Fruit fly (Drosophila melanogaster) whole organism, embryonic: ENCODE data around the gene Tre1.
A peak's percentile ranks its signal among the peaks of the same experiment; 100 is the strongest.

Experiments used
- Ada2b ChIP-seq: fragments of 200-800 bp; sonication (Bioruptor generic); IDR thresholded peaks from 2 replicates; pipeline ENCODE4 v1.3.6; 2022; ENCODE audit warnings: missing biosample characterization, missing genetic modification characterization
- Adf1 ChIP-seq: fragments of 200-800 bp; sonication (Bioruptor generic); IDR thresholded peaks from 2 replicates; pipeline ENCODE4 v1.3.6; 2022; ENCODE audit warnings: missing biosample characterization, missing genetic modification characterization
- Asciz ChIP-seq: fragments of 200-800 bp; sonication (Bioruptor generic); optimal IDR thresholded peaks from 2 replicates; lab custom pipeline; 2017; ENCODE audit warnings: missing biosample characterization, mild to moderate bottlenecking, missing genetic modification characterization, missing genetic modification reagents
- CG11504 ChIP-seq: fragments of 200-800 bp; sonication (Bioruptor generic); optimal IDR thresholded peaks from 3 replicates; lab custom pipeline; 2019; ENCODE audit warnings: missing biosample characterization, mild to moderate bottlenecking, missing genetic modification characterization, moderate library complexity
- CG11695 ChIP-seq: fragments of 200-800 bp; sonication (Bioruptor generic); IDR thresholded peaks from 3 replicates; pipeline ENCODE4 v1.3.6; 2022; ENCODE audit warnings: missing biosample characterization, missing genetic modification characterization
- CG12769 ChIP-seq: fragments of 200-800 bp; sonication (Bioruptor generic); optimal IDR thresholded peaks from 2 replicates; lab custom pipeline; 2019; ENCODE audit warnings: missing biosample characterization, mild to moderate bottlenecking, missing genetic modification characterization, moderate library complexity
- CG14014 ChIP-seq: fragments of 200-800 bp; sonication (Bioruptor generic); IDR thresholded peaks from 2 replicates; pipeline ENCODE4 v1.3.6; 2022; ENCODE audit warnings: missing biosample characterization, missing genetic modification characterization
- CG14441 ChIP-seq: fragments of 200-800 bp; sonication (Bioruptor generic); IDR thresholded peaks from 2 replicates; pipeline ENCODE4 v1.3.6; 2022; ENCODE audit warnings: missing biosample characterization, missing genetic modification characterization
- CG14860 ChIP-seq: fragments of 200-800 bp; sonication (Bioruptor generic); IDR thresholded peaks from 3 replicates; pipeline ENCODE4 v1.3.6; 2022; ENCODE audit warnings: missing biosample characterization, missing genetic modification characterization; ENCODE audit not compliant: partially characterized antibody
- CG15269 ChIP-seq: fragments of 200-800 bp; sonication (Bioruptor generic); optimal IDR thresholded peaks from 2 replicates; lab custom pipeline; 2018; ENCODE audit warnings: missing biosample characterization, mild to moderate bottlenecking, missing genetic modification characterization, moderate library complexity
- CG17359 ChIP-seq: fragments of 200-800 bp; sonication (Bioruptor generic); optimal IDR thresholded peaks from 3 replicates; lab custom pipeline; 2018; ENCODE audit warnings: missing biosample characterization, mild to moderate bottlenecking, missing genetic modification characterization, moderate library complexity
- CG2120 ChIP-seq: fragments of 200-800 bp; sonication (Bioruptor generic); optimal IDR thresholded peaks from 3 replicates; lab custom pipeline; 2016; ENCODE audit warnings: missing biosample characterization, missing genetic modification characterization
- CG2875 ChIP-seq: fragments of 200-800 bp; sonication (Bioruptor generic); optimal IDR thresholded peaks from 2 replicates; lab custom pipeline; 2017; ENCODE audit warnings: missing biosample characterization, mild to moderate bottlenecking, missing genetic modification characterization, missing genetic modification reagents
- CG2889 ChIP-seq: fragments of 200-800 bp; sonication (Bioruptor generic); IDR thresholded peaks from 3 replicates; pipeline ENCODE4 v1.3.6; 2022; ENCODE audit warnings: missing biosample characterization, missing genetic modification characterization
- CG30020 ChIP-seq: fragments of 200-800 bp; optimal IDR thresholded peaks from 2 replicates; lab custom pipeline; 2019; ENCODE audit warnings: missing biosample characterization, mild to moderate bottlenecking, missing genetic modification characterization, moderate library complexity
- CG3065 ChIP-seq: fragments of 200-800 bp; sonication (Bioruptor generic); optimal IDR thresholded peaks from 2 replicates; lab custom pipeline; 2016; ENCODE audit warnings: missing biosample characterization, missing genetic modification characterization
- CG9932 ChIP-seq: fragments of 200-800 bp; sonication (Bioruptor generic); IDR thresholded peaks from 2 replicates; pipeline ENCODE4 v1.3.6; 2022; ENCODE audit warnings: missing biosample characterization, missing genetic modification characterization
- Chrac-16 ChIP-seq: fragments of 200-800 bp; sonication (Bioruptor generic); optimal IDR thresholded peaks from 3 replicates; lab custom pipeline; 2016; ENCODE audit warnings: missing biosample characterization, missing genetic modification characterization
- Deaf1 ChIP-seq: fragments of 200-800 bp; optimal IDR thresholded peaks from 3 replicates; lab custom pipeline; 2019; ENCODE audit warnings: missing biosample characterization, mild to moderate bottlenecking, missing genetic modification characterization, moderate library complexity
- E2f1 ChIP-seq: fragments of 200-800 bp; sonication (Bioruptor generic); IDR thresholded peaks from 2 replicates; pipeline ENCODE4 v1.3.6; 2022; ENCODE audit warnings: missing biosample characterization, missing genetic modification characterization
- E2f2 ChIP-seq: fragments of 200-800 bp; sonication (Bioruptor generic); IDR thresholded peaks from 2 replicates; pipeline ENCODE4 v1.3.6; 2022; ENCODE audit warnings: missing biosample characterization, missing genetic modification characterization
- HLH3B ChIP-seq: fragments of 200-800 bp; sonication (Bioruptor generic); IDR thresholded peaks from 2 replicates; pipeline ENCODE4 v1.3.6; 2022; ENCODE audit warnings: missing biosample characterization, missing genetic modification characterization
- HLHmδ ChIP-seq: fragments of 200-800 bp; sonication (Bioruptor generic); optimal IDR thresholded peaks from 2 replicates; lab custom pipeline; 2018; ENCODE audit warnings: missing biosample characterization, mild to moderate bottlenecking, missing genetic modification characterization, moderate library complexity
- Hr51 ChIP-seq, 2 experiments: fragments of 200-800 bp; sonication (Bioruptor generic); optimal IDR thresholded peaks; 2 replicates in 1 of 2; 3 replicates in 1 of 2; lab custom pipeline; 2016 to 2018; ENCODE audit warnings: missing biosample characterization in 2 of 2, missing genetic modification characterization in 2 of 2, mild to moderate bottlenecking in 1 of 2, moderate library complexity in 1 of 2
- Lim3 ChIP-seq: fragments of 200-800 bp; sonication (Bioruptor generic); IDR thresholded peaks from 2 replicates; pipeline ENCODE4 v1.3.6; 2022; ENCODE audit warnings: missing biosample characterization, missing genetic modification characterization
- Med ChIP-seq: fragments of 200-800 bp; sonication (Bioruptor generic); peaks from one replicate; lab custom pipeline; 2016; ENCODE audit warnings: missing biosample characterization, missing genetic modification characterization, mild to moderate bottlenecking, inconsistent platforms, moderate library complexity
- Pdp1 ChIP-seq, 2 experiments: fragments of 200-800 bp; sonication (Bioruptor generic); optimal IDR thresholded peaks; 3 replicates each; lab custom pipeline; 2016; ENCODE audit warnings: missing biosample characterization in 2 of 2, missing genetic modification characterization in 2 of 2, mild to moderate bottlenecking in 1 of 2, moderate library complexity in 1 of 2
- Ptx1 ChIP-seq: fragments of 200-800 bp; sonication (Bioruptor generic); IDR thresholded peaks from 2 replicates; pipeline ENCODE4 v1.3.6; 2022; ENCODE audit warnings: missing biosample characterization, missing genetic modification characterization
- Ssrp ChIP-seq: fragments of 200-800 bp; sonication (Bioruptor generic); optimal IDR thresholded peaks from 2 replicates; lab custom pipeline; 2018; ENCODE audit warnings: missing biosample characterization, mild to moderate bottlenecking, missing genetic modification characterization, moderate library complexity
- Tbp ChIP-seq: fragments of >200 bp; optimal IDR thresholded peaks from 2 replicates; lab custom pipeline; 2018; ENCODE audit warnings: missing biosample characterization, missing genetic modification characterization
- al ChIP-seq: fragments of 200-800 bp; sonication (Bioruptor generic); IDR thresholded peaks from 2 replicates; pipeline ENCODE4 v1.3.6; 2022; ENCODE audit warnings: missing biosample characterization, missing genetic modification characterization
- az2 ChIP-seq: fragments of 200-800 bp; sonication (Bioruptor generic); optimal IDR thresholded peaks from 3 replicates; lab custom pipeline; 2016; ENCODE audit warnings: missing biosample characterization, missing genetic modification characterization
- bigmax ChIP-seq: fragments of 200-800 bp; sonication (Bioruptor generic); optimal IDR thresholded peaks from 2 replicates; lab custom pipeline; 2018; ENCODE audit warnings: missing biosample characterization, mild to moderate bottlenecking, missing genetic modification characterization
- ems ChIP-seq: fragments of 200-800 bp; sonication (Bioruptor generic); optimal IDR thresholded peaks from 3 replicates; lab custom pipeline; 2016; ENCODE audit warnings: missing biosample characterization, missing genetic modification characterization
- gce ChIP-seq: fragments of 200-800 bp; sonication (Bioruptor generic); IDR thresholded peaks from 3 replicates; pipeline ENCODE4 v1.3.6; 2022; ENCODE audit warnings: missing biosample characterization, missing genetic modification characterization
- jing ChIP-seq: fragments of 200-800 bp; sonication (Bioruptor generic); optimal IDR thresholded peaks from 2 replicates; lab custom pipeline; 2018; ENCODE audit warnings: missing biosample characterization, mild to moderate bottlenecking, missing genetic modification characterization
- jumu ChIP-seq: fragments of 200-800 bp; sonication (Bioruptor generic); optimal IDR thresholded peaks from 3 replicates; lab custom pipeline; 2016; ENCODE audit warnings: missing biosample characterization, missing genetic modification characterization
- lilli ChIP-seq: fragments of 200-800 bp; sonication (Bioruptor generic); optimal IDR thresholded peaks from 3 replicates; lab custom pipeline; 2016; ENCODE audit warnings: missing biosample characterization, missing genetic modification characterization
- odd ChIP-seq: fragments of 200-800 bp; sonication (Bioruptor generic); optimal IDR thresholded peaks from 2 replicates; lab custom pipeline; 2017; ENCODE audit warnings: missing biosample characterization, mild to moderate bottlenecking, missing genetic modification characterization
- otp ChIP-seq: fragments of 200-800 bp; sonication (Bioruptor generic); IDR thresholded peaks from 3 replicates; pipeline ENCODE4, ENCODE4 v1.3.6; 2022; ENCODE audit warnings: missing biosample characterization, missing genetic modification characterization
- pzg ChIP-seq: fragments of 200-800 bp; sonication (Bioruptor generic); optimal IDR thresholded peaks from 3 replicates; lab custom pipeline; 2018; ENCODE audit warnings: missing biosample characterization, mild to moderate bottlenecking, missing genetic modification characterization, moderate library complexity
- row ChIP-seq: fragments of 200-800 bp; sonication (Bioruptor generic); IDR thresholded peaks from 3 replicates; pipeline ENCODE4 v1.3.6; 2022; ENCODE audit warnings: missing biosample characterization, missing genetic modification characterization
- sens ChIP-seq: fragments of 200-800 bp; sonication (Bioruptor generic); peaks from one replicate; lab custom pipeline; 2016; ENCODE audit warnings: missing biosample characterization, missing genetic modification characterization
- sisA ChIP-seq: fragments of 200-800 bp; sonication (Bioruptor generic); IDR thresholded peaks from 2 replicates; pipeline ENCODE4 v1.3.6; 2022; ENCODE audit warnings: missing biosample characterization, missing genetic modification characterization
- wor ChIP-seq: fragments of 200-800 bp; sonication (Bioruptor generic); IDR thresholded peaks from 2 replicates; pipeline ENCODE4 v1.3.6; 2022; ENCODE audit warnings: missing biosample characterization, missing genetic modification characterization
- z ChIP-seq: fragments of 200-800 bp; sonication (Bioruptor generic); IDR thresholded peaks from 3 replicates; pipeline ENCODE4 v1.3.6; 2022; ENCODE audit warnings: missing biosample characterization, missing genetic modification characterization
- zf30C ChIP-seq: fragments of 200-800 bp; sonication (Bioruptor generic); optimal IDR thresholded peaks from 3 replicates; lab custom pipeline; 2018; ENCODE audit warnings: missing biosample characterization, mild to moderate bottlenecking, missing genetic modification characterization

Gene Tre1

DNA sequence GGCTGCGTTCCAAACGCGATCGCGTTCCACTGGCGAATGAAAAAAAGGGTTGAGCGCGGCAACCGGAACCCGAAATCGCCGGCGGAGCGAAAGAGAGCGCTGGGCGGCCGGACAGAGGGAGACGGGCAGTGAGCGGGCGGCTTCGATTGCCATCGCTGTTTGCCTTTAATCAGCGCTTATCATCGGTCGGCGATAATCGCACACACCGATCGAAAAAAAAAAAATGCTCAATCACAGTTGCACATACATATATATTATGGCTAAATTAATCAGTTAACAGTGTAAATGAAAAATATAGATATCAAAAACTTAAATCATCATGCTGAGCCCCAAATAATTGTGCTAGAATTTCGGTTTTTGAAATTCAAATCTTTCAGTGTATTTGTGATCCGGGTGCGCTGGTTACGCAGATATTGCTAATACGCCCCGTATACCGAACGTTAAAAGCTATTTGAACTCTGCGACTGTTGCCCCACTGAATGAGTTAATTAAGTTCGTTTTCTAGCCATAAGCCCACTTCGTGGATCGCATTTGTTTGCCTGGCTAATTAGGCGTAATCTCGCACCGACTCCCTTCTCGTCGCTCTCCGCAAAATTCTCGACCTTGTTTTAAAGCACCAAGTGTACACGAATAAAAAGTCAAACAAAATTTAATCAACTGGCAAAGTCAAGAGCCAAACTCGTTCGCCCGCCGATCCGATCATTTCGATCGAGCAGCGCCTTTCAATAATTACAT is 38.1 kb upstream of the Tre1 start, which contains the start of gene CG33080 (continued):
- TF ChIP-seq ems (GFP tag; lab: Kevin White, UChicago) = no peak
- TF ChIP-seq Lim3 (GFP tag; lab: Robert Waterston, UW) = no peak
- no peak for TF ChIP-seq Ada2b
- peak in 1 of 2 experiments; percentile 17 for TF ChIP-seq Hr51 (GFP tag; optimal IDR thresholded peaks at IDR 0.05; lab: Kevin White, UChicago)
- no peak for TF ChIP-seq az2 (GFP tag; lab: Kevin White, UChicago)
- TF ChIP-seq odd (GFP tag; lab: Kevin White, UChicago) = no peak
- TF ChIP-seq Asciz (GFP tag; lab: Kevin White, UChicago) = no peak
- no peak for TF ChIP-seq pzg
- no peak for TF ChIP-seq HLH3B (GFP tag; lab: Robert Waterston, UW)
- 0 out of 2 replicates have a peak, but pooled peaks have one; percentile 14 for TF ChIP-seq CG14441
- no peak for TF ChIP-seq CG2875
- TF ChIP-seq CG12769 (tag; lab: Kevin White, UChicago) = no peak
- no peak for TF ChIP-seq Tbp (GFP tag; lab: Kevin White, UChicago)
- peak; percentile 24 for TF ChIP-seq CG17359
- TF ChIP-seq sisA (GFP tag; lab: Robert Waterston, UW) = 0 out of 2 replicates have a peak, but pooled peaks have one; percentile 15
- peak; percentile 58 for TF ChIP-seq CG2120 (GFP tag; lab: Kevin White, UChicago)
- no peak for TF ChIP-seq CG30020 (tag; lab: Kevin White, UChicago)
- no peak for TF ChIP-seq HLHmδ (GFP tag; lab: Kevin White, UChicago)

DNA sequence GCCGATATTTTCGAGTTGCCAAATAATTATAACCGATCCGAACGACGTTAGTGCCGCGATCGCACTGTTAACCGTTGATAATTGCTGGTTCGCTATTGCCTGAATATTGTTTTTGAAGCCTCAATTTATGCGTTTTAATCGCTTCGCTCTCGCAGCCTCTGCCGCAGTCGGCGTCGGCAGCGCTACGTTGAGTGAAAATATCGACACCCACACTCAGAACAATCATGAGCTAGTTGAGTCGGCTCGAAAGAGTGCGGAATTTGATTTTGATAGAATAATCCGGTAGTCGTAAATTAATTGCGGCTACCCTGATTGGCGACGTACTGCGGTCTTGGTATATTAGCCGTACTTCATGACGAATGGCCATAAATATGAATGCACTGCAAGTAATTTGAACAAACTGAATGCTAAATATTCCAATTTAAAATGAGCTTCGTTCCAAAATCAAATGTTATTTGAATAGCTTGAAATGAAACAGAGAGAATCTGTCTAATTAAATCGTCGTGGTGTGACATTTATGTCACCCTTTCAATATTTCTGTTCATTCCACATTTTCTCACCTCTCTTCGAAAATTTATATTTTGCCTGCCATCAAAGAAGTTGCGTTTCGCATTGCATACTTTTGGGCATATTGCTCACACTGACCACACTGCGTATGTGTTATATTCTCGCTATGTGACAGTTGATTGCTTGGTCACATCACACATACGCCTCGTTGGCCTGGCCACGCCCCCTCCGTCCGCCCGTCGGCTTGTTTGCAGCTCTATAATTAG is 35.9 kb upstream of the Tre1 start:
- 0 out of 2 replicates have a peak, but pooled peaks have one; percentile 14 for TF ChIP-seq E2f1 (GFP tag; lab: Robert Waterston, UW)
- peak; percentile 19 for TF ChIP-seq CG11504
- peak; percentile 34 for TF ChIP-seq CG2120 (GFP tag; lab: Kevin White, UChicago)
- TF ChIP-seq row (GFP tag; lab: Robert Waterston, UW) = peak; percentile 47
- no peak for TF ChIP-seq Chrac-16 (GFP tag; lab: Kevin White, UChicago)
- TF ChIP-seq Deaf1 (tag; lab: Kevin White, UChicago) = peak; percentile 3
- peak; percentile 14; the same call in 1 of the 2 replicates for TF ChIP-seq CG9932
- TF ChIP-seq jumu = no peak
- TF ChIP-seq Pdp1 (GFP tag; optimal IDR thresholded peaks at IDR 0.05; lab: Kevin White, UChicago) = peak in 1 of 2 experiments; percentile 18
- TF ChIP-seq CG11695 (GFP tag; lab: Robert Waterston, UW) = 0 out of 3 replicates have a peak, but pooled peaks have one; percentile 9
- 0 out of 2 replicates have a peak, but pooled peaks have one; percentile 12 for TF ChIP-seq al (GFP tag; lab: Robert Waterston, UW)
- peak; percentile 83 for TF ChIP-seq z (GFP tag; lab: Robert Waterston, UW)
- 0 out of 3 replicates have a peak, but pooled peaks have one; percentile 34 for TF ChIP-seq otp (GFP tag; lab: Robert Waterston, UW)
- no peak for TF ChIP-seq wor (GFP tag; lab: Robert Waterston, UW)
- TF ChIP-seq gce = no peak
- peak; percentile 70 for TF ChIP-seq Med (GFP tag; lab: Kevin White, UChicago)
- TF ChIP-seq Ssrp = no peak
- TF ChIP-seq CG14014 (GFP tag; lab: Robert Waterston, UW) = no peak
- peak; percentile 82 for TF ChIP-seq Adf1 (GFP tag; lab: Robert Waterston, UW)
- TF ChIP-seq Ptx1 = 0 out of 2 replicates have a peak, but pooled peaks have one; percentile 12
- TF ChIP-seq lilli (GFP tag; lab: Kevin White, UChicago) = peak; percentile 15
- peak; percentile 25 for TF ChIP-seq CG3065 (GFP tag; lab: Kevin White, UChicago)
- TF ChIP-seq zf30C (GFP tag; lab: Kevin White, UChicago) = peak; percentile 43
- TF ChIP-seq CG2889 (GFP tag; lab: Robert Waterston, UW) = no peak
- TF ChIP-seq E2f2 = 0 out of 2 replicates have a peak, but pooled peaks have one; percentile 22
- TF ChIP-seq sens (GFP tag; lab: Kevin White, UChicago) = peak; percentile 73
- TF ChIP-seq jing (GFP tag; lab: Kevin White, UChicago) = no peak
- TF ChIP-seq bigmax (GFP tag; lab: Kevin White, UChicago) = no peak
- peak; percentile 19 for TF ChIP-seq CG15269 (tag; lab: Kevin White, UChicago)
- TF ChIP-seq CG14860 = no peak
